Worm (Caenorhabditis elegans) whole organism, L1 larva: ENCODE measurements around the gene T05A8.8.

ENCODE experiments used
- alr-1 ChIP-seq: fragments of 200-800 bp; sonication (Bioruptor generic); optimal IDR thresholded peaks from 2 replicates; lab custom pipeline; 2018; ENCODE audit warnings: borderline replicate concordance, mild to moderate bottlenecking, missing genetic modification characterization, missing compliant biosample characterization
- ceh-88 ChIP-seq: fragments of 200-800 bp; sonication (Bioruptor generic); IDR thresholded peaks from 2 replicates; pipeline ENCODE4 v1.3.6; 2022; ENCODE audit warnings: missing genetic modification characterization, missing compliant biosample characterization
- ets-5 ChIP-seq: fragments of 200-800 bp; sonication (Bioruptor generic); IDR thresholded peaks from 2 replicates; pipeline ENCODE4 v1.3.6; 2022; ENCODE audit warnings: missing genetic modification characterization, missing compliant biosample characterization
- fkh-8 ChIP-seq: sonication (generic microtip); optimal IDR thresholded peaks from 2 replicates; lab custom pipeline; 2016; ENCODE audit warnings: mild to moderate bottlenecking, missing genetic modification characterization, missing compliant biosample characterization
- nhr-28 ChIP-seq: fragments of 150-350 bp; optimal IDR thresholded peaks from 2 replicates; lab custom pipeline; 2014; ENCODE audit warnings: missing biosample characterization, missing genetic modification characterization
- nhr-76 ChIP-seq: sonication (generic microtip); optimal IDR thresholded peaks from 2 replicates; lab custom pipeline; 2017; ENCODE audit warnings: missing biosample characterization, missing genetic modification characterization
- nhr-90 ChIP-seq: sonication (generic microtip); optimal IDR thresholded peaks from 2 replicates; lab custom pipeline; 2016; ENCODE audit warnings: mild to moderate bottlenecking, missing genetic modification characterization, missing compliant biosample characterization; ENCODE audit not compliant: poor library complexity
- ztf-4 ChIP-seq: fragments of 150-350 bp; optimal IDR thresholded peaks from 2 replicates; lab custom pipeline; 2014; ENCODE audit warnings: missing biosample characterization, missing genetic modification characterization

- no peak for TF ChIP-seq ceh-88 (GFP tag; lab: Robert Waterston, UW)
- no peak for TF ChIP-seq alr-1 (tag; lab: Kevin White, UChicago)
- TF ChIP-seq nhr-28 (tag; lab: Kevin White, UChicago) = no peak
- no peak for TF ChIP-seq fkh-8 (tag; lab: Kevin White, UChicago)
- TF ChIP-seq ztf-4 (tag; lab: Kevin White, UChicago) = no peak
- no peak for TF ChIP-seq nhr-90 (tag; lab: Kevin White, UChicago)
- no peak for TF ChIP-seq ets-5 (GFP tag; lab: Robert Waterston, UW)
- no peak for TF ChIP-seq nhr-76 (tag; lab: Kevin White, UChicago)
Measured at ce11 chrII:2719212-2719611, 17.3 kb upstream of the T05A8.8 start.
